Worm (Caenorhabditis elegans) whole organism, L2 larva: ENCODE measurements around the gene mct-5.

Experiments used
- C34F6.9 ChIP-seq: fragments of 150-350 bp; optimal IDR thresholded peaks from 2 replicates; lab custom pipeline; 2014; ENCODE audit warnings: missing biosample characterization, missing genetic modification characterization
- F13H6.1 ChIP-seq: sonication (generic microtip); optimal IDR thresholded peaks from 2 replicates; lab custom pipeline; 2016; ENCODE audit warnings: missing genetic modification characterization, missing compliant biosample characterization
- R02D3.7 ChIP-seq: fragments of 150-350 bp; optimal IDR thresholded peaks from 2 replicates; lab custom pipeline; 2014; ENCODE audit warnings: missing biosample characterization, missing genetic modification characterization
- Y55F3AM.14 ChIP-seq: fragments of 200-800 bp; sonication (Bioruptor generic); optimal IDR thresholded peaks from 2 replicates; lab custom pipeline; 2018; ENCODE audit warnings: mild to moderate bottlenecking, missing genetic modification characterization, missing compliant biosample characterization
- alr-1 ChIP-seq: fragments of 150-350 bp; optimal IDR thresholded peaks from 2 replicates; lab custom pipeline; 2014; ENCODE audit warnings: missing biosample characterization, missing genetic modification characterization
- aly-2 ChIP-seq: fragments of 150-350 bp; optimal IDR thresholded peaks from 2 replicates; lab custom pipeline; 2014; ENCODE audit warnings: missing biosample characterization, missing genetic modification characterization
- ama-1 ChIP-seq: fragments of 150-350 bp; optimal IDR thresholded peaks from 2 replicates; lab custom pipeline; 2018; ENCODE audit warnings: inconsistent platforms
- blmp-1 ChIP-seq: sonication (generic microtip); optimal IDR thresholded peaks from 2 replicates; lab custom pipeline; 2017; ENCODE audit warnings: missing genetic modification characterization, mild to moderate bottlenecking, missing compliant biosample characterization, antibody characterized with exemption, moderate library complexity; ENCODE audit not compliant: insufficient read depth
- ceh-16 ChIP-seq: fragments of 150-350 bp; optimal IDR thresholded peaks from 2 replicates; lab custom pipeline; 2014; ENCODE audit warnings: missing biosample characterization, missing genetic modification characterization
- ceh-82 ChIP-seq: fragments of 150-350 bp; optimal IDR thresholded peaks from 2 replicates; lab custom pipeline; 2014; ENCODE audit warnings: missing biosample characterization, missing genetic modification characterization
- crh-2 ChIP-seq: sonication (generic microtip); optimal IDR thresholded peaks from 2 replicates; lab custom pipeline; 2017; ENCODE audit warnings: missing biosample characterization, missing genetic modification characterization
- dmd-4 ChIP-seq: sonication (generic microtip); optimal IDR thresholded peaks from 2 replicates; lab custom pipeline; 2017; ENCODE audit warnings: missing biosample characterization, missing genetic modification characterization
- egl-27 ChIP-seq: sonication (generic microtip); optimal IDR thresholded peaks from 3 replicates; lab custom pipeline; 2017; ENCODE audit warnings: missing biosample characterization, missing genetic modification reagents, missing genetic modification characterization
- elt-1 ChIP-seq: fragments of 150-350 bp; optimal IDR thresholded peaks from 2 replicates; lab custom pipeline; 2014; ENCODE audit warnings: missing biosample characterization, missing genetic modification characterization
- elt-3 ChIP-seq: sonication (generic microtip); optimal IDR thresholded peaks from 2 replicates; lab custom pipeline; 2017; ENCODE audit warnings: missing biosample characterization, missing genetic modification characterization
- fos-1 ChIP-seq: fragments of 150-350 bp; optimal IDR thresholded peaks from 2 replicates; lab custom pipeline; 2014; ENCODE audit warnings: missing biosample characterization, missing genetic modification characterization
- lin-11 ChIP-seq: fragments of 150-350 bp; sonication (generic microtip); optimal IDR thresholded peaks from 2 replicates; lab custom pipeline; 2014; ENCODE audit warnings: missing biosample characterization, missing genetic modification characterization, inconsistent platforms, mixed read lengths
- lin-13 ChIP-seq: fragments of 150-350 bp; optimal IDR thresholded peaks from 2 replicates; lab custom pipeline; 2014; ENCODE audit warnings: missing biosample characterization, missing genetic modification reagents, missing genetic modification characterization
- lsy-2 ChIP-seq, 2 experiments: fragments of 150-350 bp in 1 of 2; sonication (generic microtip) in 1 of 2; optimal IDR thresholded peaks; 2 replicates each; lab custom pipeline; 2014 to 2017; ENCODE audit warnings: missing biosample characterization in 2 of 2, missing genetic modification characterization in 2 of 2
- mab-5 ChIP-seq: fragments of 150-350 bp; optimal IDR thresholded peaks from 2 replicates; lab custom pipeline; 2014; ENCODE audit warnings: missing biosample characterization, missing genetic modification characterization
- mdl-1 ChIP-seq, 2 experiments: fragments of 150-350 bp in 1 of 2; sonication (generic microtip) in 1 of 2; optimal IDR thresholded peaks; 2 replicates each; lab custom pipeline; 2017; ENCODE audit warnings: missing biosample characterization in 2 of 2, missing genetic modification characterization in 2 of 2
- nhr-10 ChIP-seq: sonication (generic microtip); optimal IDR thresholded peaks from 2 replicates; lab custom pipeline; 2017; ENCODE audit warnings: missing biosample characterization, missing genetic modification characterization
- nhr-11 ChIP-seq: fragments of 150-350 bp; optimal IDR thresholded peaks from 2 replicates; lab custom pipeline; 2014; ENCODE audit warnings: missing biosample characterization, missing genetic modification characterization
- nhr-12 ChIP-seq: fragments of 150-350 bp; optimal IDR thresholded peaks from 2 replicates; lab custom pipeline; 2014; ENCODE audit warnings: missing biosample characterization, missing genetic modification characterization
- nhr-129 ChIP-seq: fragments of 150-350 bp; optimal IDR thresholded peaks from 2 replicates; lab custom pipeline; 2014; ENCODE audit warnings: missing biosample characterization, missing genetic modification characterization
- nhr-21 ChIP-seq: fragments of 150-350 bp; optimal IDR thresholded peaks from 2 replicates; lab custom pipeline; 2014; ENCODE audit warnings: missing biosample characterization, missing genetic modification characterization
- nhr-23 ChIP-seq: fragments of 150-350 bp; optimal IDR thresholded peaks from 2 replicates; lab custom pipeline; 2014; ENCODE audit warnings: missing biosample characterization, missing genetic modification reagents, missing genetic modification characterization
- nhr-237 ChIP-seq: fragments of 150-350 bp; optimal IDR thresholded peaks from 2 replicates; lab custom pipeline; 2014; ENCODE audit warnings: missing biosample characterization, missing genetic modification characterization
- nhr-25 ChIP-seq: fragments of 150-350 bp; sonication (generic microtip); optimal IDR thresholded peaks from 3 replicates; lab custom pipeline; 2014; ENCODE audit warnings: missing biosample characterization, missing genetic modification characterization
- nhr-6 ChIP-seq: fragments of 150-350 bp; optimal IDR thresholded peaks from 2 replicates; lab custom pipeline; 2014; ENCODE audit warnings: missing biosample characterization, missing genetic modification characterization
- nhr-77 ChIP-seq: fragments of 150-350 bp; optimal IDR thresholded peaks from 2 replicates; lab custom pipeline; 2014; ENCODE audit warnings: missing biosample characterization, missing genetic modification characterization
- peb-1 ChIP-seq: fragments of 150-350 bp; optimal IDR thresholded peaks from 2 replicates; lab custom pipeline; 2014; ENCODE audit warnings: missing biosample characterization, missing genetic modification characterization
- sem-4 ChIP-seq: fragments of 150-350 bp; optimal IDR thresholded peaks from 2 replicates; lab custom pipeline; 2014; ENCODE audit warnings: missing biosample characterization, missing genetic modification reagents, missing genetic modification characterization
- sma-3 ChIP-seq: sonication (generic microtip); optimal IDR thresholded peaks from 2 replicates; lab custom pipeline; 2016; ENCODE audit warnings: missing genetic modification reagents, missing genetic modification characterization, missing compliant biosample characterization
- sma-9 ChIP-seq, 2 experiments: fragments of 150-350 bp in 1 of 2; sonication (generic microtip) in 1 of 2; optimal IDR thresholded peaks; 2 replicates each; lab custom pipeline; 2014 to 2016; ENCODE audit warnings: missing genetic modification characterization in 2 of 2, mild to moderate bottlenecking in 1 of 2, missing biosample characterization in 1 of 2, missing compliant biosample characterization in 1 of 2, missing genetic modification reagents in 1 of 2, moderate library complexity in 1 of 2
- unc-39 ChIP-seq: fragments of 150-350 bp; optimal IDR thresholded peaks from 2 replicates; lab custom pipeline; 2014; ENCODE audit warnings: missing biosample characterization, missing genetic modification characterization
- unc-62 ChIP-seq: fragments of 150-350 bp; optimal IDR thresholded peaks from 2 replicates; lab custom pipeline; 2014; ENCODE audit warnings: missing biosample characterization, missing genetic modification reagents, missing genetic modification characterization
- zag-1 ChIP-seq: fragments of 150-350 bp; optimal IDR thresholded peaks from 2 replicates; lab custom pipeline; 2014; ENCODE audit warnings: missing biosample characterization, missing genetic modification characterization
- ztf-1 ChIP-seq: fragments of 200-800 bp; sonication (Bioruptor generic); conservative IDR thresholded peaks from 2 replicates; pipeline ENCODE4 v1.3.6; 2022; ENCODE audit warnings: missing genetic modification characterization, missing compliant biosample characterization
- ztf-11 ChIP-seq: sonication (generic microtip); optimal IDR thresholded peaks from 2 replicates; lab custom pipeline; 2017; ENCODE audit warnings: missing biosample characterization, missing genetic modification characterization
- ztf-4 ChIP-seq: fragments of 150-350 bp; optimal IDR thresholded peaks from 2 replicates; lab custom pipeline; 2014; ENCODE audit warnings: missing biosample characterization, missing genetic modification characterization

mct-5 gene

DNA sequence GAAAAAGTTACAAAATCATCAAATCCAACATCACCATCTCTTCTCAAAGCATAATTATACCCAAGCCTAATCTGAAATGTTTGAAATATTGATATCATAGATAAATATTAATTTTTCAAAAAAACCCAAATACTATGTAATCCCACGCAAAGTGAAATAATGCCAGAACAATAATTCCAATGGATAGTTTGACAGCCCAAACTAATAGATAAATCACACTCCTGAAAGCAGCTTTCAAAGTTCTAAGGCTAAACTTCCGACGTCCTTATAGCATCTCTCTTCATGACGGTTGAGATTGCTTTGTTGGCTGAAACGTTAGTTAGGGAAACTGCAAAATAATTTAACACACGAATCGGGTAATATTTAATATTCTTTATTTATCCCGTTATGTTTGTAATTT is 838 bp upstream of the mct-5 start:
- TF ChIP-seq ztf-11 (tag; lab: Kevin White, UChicago) (no peak), nhr-23 (tag; lab: Kevin White, UChicago) (no peak), nhr-129 (tag; lab: Kevin White, UChicago) (no peak), nhr-237 (tag; lab: Kevin White, UChicago) (no peak), F13H6.1 (tag; lab: Kevin White, UChicago) (no peak), ceh-82 (tag; lab: Kevin White, UChicago) (no peak)

DNA sequence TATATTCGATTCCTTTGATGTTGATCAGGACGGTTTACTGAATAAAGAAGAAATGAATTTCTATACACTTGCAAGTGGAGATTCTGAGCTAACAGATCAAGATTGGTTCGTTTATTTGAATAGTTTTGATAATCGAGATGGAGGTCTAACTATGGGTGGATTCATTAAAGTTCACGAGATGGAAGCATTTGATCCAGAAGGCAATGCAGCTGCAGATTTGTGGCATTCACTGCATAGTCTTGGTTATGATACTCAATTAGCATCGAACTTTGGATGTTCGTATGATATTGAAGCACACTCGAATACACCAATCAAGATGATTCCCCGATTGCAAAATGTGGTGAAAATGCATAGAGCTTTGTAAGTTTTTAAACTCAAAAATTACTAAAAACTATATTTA is 2.4 kb downstream of the mct-5 start:
- TF ChIP-seq ztf-11 (tag; lab: Kevin White, UChicago) = no peak
- TF ChIP-seq Y55F3AM.14 (GFP tag; lab: Kevin White, UChicago) = no peak
- TF ChIP-seq dmd-4 = no peak
- TF ChIP-seq blmp-1 (tag; lab: Kevin White, UChicago) = no peak
- no peak for TF ChIP-seq peb-1 (tag; lab: Kevin White, UChicago)
- TF ChIP-seq sem-4 (tag; lab: Kevin White, UChicago) = no peak
- TF ChIP-seq nhr-10 (tag; lab: Kevin White, UChicago) = no peak
- TF ChIP-seq ceh-82 (tag; lab: Kevin White, UChicago) = no peak
- TF ChIP-seq zag-1 (tag; lab: Kevin White, UChicago) = no peak
- no peak for TF ChIP-seq unc-39 (tag; lab: Kevin White, UChicago)
- TF ChIP-seq nhr-23 (tag; lab: Kevin White, UChicago) = no peak
- TF ChIP-seq aly-2 (tag; lab: Kevin White, UChicago) = no peak
- TF ChIP-seq nhr-6 (tag; lab: Kevin White, UChicago) = no peak
- no peak for TF ChIP-seq unc-62
- TF ChIP-seq elt-3 (tag; lab: Kevin White, UChicago) = no peak
- TF ChIP-seq, all 48 proteins: peak for 0

ce11 chrII:7093339-7093821 is 5.0 kb downstream of the mct-5 start, which contains the start of gene T02G5.3:
TSS of gene T02G5.3 (plus strand) at chrII:7093389.
- TF ChIP-seq Y55F3AM.14 (GFP tag; lab: Kevin White, UChicago) (no peak), lin-11 (no peak), nhr-12 (no peak), ztf-4 (tag; lab: Kevin White, UChicago) (no peak), C34F6.9 (tag; lab: Kevin White, UChicago) (no peak), sma-9 (GFP tag; optimal IDR thresholded peaks at IDR 0.05; lab: Kevin White, UChicago) (no peak), sma-9 (tag; optimal IDR thresholded peaks at IDR 0.05; lab: Kevin White, UChicago) (no peak), nhr-77 (tag; lab: Kevin White, UChicago) (no peak), dmd-4 (no peak), blmp-1 (tag; lab: Kevin White, UChicago) (no peak), nhr-25 (tag; lab: Kevin White, UChicago) (no peak)
- TF ChIP-seq, all 48 proteins: peak for 0

DNA sequence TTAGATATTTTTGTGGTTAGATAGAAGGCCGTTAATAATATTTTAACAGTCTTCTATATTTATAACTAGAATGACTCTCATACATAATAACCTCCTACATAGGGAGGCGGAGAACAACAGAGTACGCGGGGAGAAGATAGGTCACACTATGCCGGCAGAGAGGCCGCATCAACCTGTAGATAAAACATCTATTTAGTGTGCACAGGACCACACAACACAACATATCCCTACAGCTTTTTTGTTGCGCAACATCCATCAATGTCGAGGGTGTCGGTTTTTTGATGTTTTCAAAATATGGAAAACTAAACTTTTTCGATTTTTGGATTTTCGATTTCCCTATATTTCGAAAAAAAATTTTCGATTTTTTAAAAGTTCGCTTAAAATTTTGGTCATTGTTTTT is 7.5 kb downstream of the mct-5 start:
- TF ChIP-seq crh-2 (tag; lab: Kevin White, UChicago) (no peak), ceh-16 (tag; lab: Kevin White, UChicago) (no peak), nhr-237 (tag; lab: Kevin White, UChicago) (no peak), Y55F3AM.14 (GFP tag; lab: Kevin White, UChicago) (no peak), nhr-10 (tag; lab: Kevin White, UChicago) (no peak), ztf-1 (GFP tag; lab: Robert Waterston, UW) (no peak)

ce11 chrII:7090085-7090484 is 8.3 kb downstream of the mct-5 start:
- TF ChIP-seq fos-1 (tag; lab: Kevin White, UChicago) = no peak
- no peak for TF ChIP-seq blmp-1 (tag; lab: Kevin White, UChicago)
- TF ChIP-seq C34F6.9 (tag; lab: Kevin White, UChicago) = peak; percentile 23
- no peak for TF ChIP-seq nhr-237 (tag; lab: Kevin White, UChicago)
- TF ChIP-seq sma-3 (GFP tag; lab: Kevin White, UChicago) = no peak
- no peak for TF ChIP-seq F13H6.1 (tag; lab: Kevin White, UChicago)
- TF ChIP-seq ceh-82 (tag; lab: Kevin White, UChicago) = no peak
- TF ChIP-seq alr-1 = no peak
- TF ChIP-seq elt-1 = no peak
- no peak for TF ChIP-seq egl-27
- TF ChIP-seq lin-13 (GFP tag; lab: Kevin White, UChicago) = no peak
- no peak for TF ChIP-seq nhr-6 (tag; lab: Kevin White, UChicago)
- no peak for TF ChIP-seq ztf-11 (tag; lab: Kevin White, UChicago)
- TF ChIP-seq sma-9 (GFP tag; optimal IDR thresholded peaks at IDR 0.05; lab: Kevin White, UChicago) = peak; percentile 26
- no peak for TF ChIP-seq sma-9 (tag; optimal IDR thresholded peaks at IDR 0.05; lab: Kevin White, UChicago)
- TF ChIP-seq Y55F3AM.14 (GFP tag; lab: Kevin White, UChicago) = no peak
- TF ChIP-seq nhr-129 (tag; lab: Kevin White, UChicago) = peak; percentile 73
- TF ChIP-seq ceh-16 (tag; lab: Kevin White, UChicago) = peak; percentile 4
- TF ChIP-seq crh-2 (tag; lab: Kevin White, UChicago) = peak; percentile 26
- no peak for TF ChIP-seq peb-1 (tag; lab: Kevin White, UChicago)
- TF ChIP-seq nhr-10 (tag; lab: Kevin White, UChicago) = no peak
- no peak for TF ChIP-seq ztf-4 (tag; lab: Kevin White, UChicago)
- TF ChIP-seq dmd-4 = no peak
- no peak for TF ChIP-seq nhr-11 (tag; lab: Kevin White, UChicago)
- TF ChIP-seq ama-1 (lab: Kevin White, UChicago) = no peak
- no peak for TF ChIP-seq mdl-1 (tag; optimal IDR thresholded peaks at IDR 0.05; lab: Kevin White, UChicago)
- peak; percentile 47 for TF ChIP-seq nhr-25 (tag; lab: Kevin White, UChicago)
- TF ChIP-seq nhr-21 (tag; lab: Kevin White, UChicago) = no peak
- TF ChIP-seq R02D3.7 (tag; lab: Kevin White, UChicago) = no peak
- TF ChIP-seq mab-5 = no peak
- peak in 1 of 2 experiments; percentile 1 for TF ChIP-seq lsy-2 (tag; optimal IDR thresholded peaks at IDR 0.05; lab: Kevin White, UChicago)
